5 fruit fly cellular contexts compared by ENCODE assay signal in the genomic region with DNA sequence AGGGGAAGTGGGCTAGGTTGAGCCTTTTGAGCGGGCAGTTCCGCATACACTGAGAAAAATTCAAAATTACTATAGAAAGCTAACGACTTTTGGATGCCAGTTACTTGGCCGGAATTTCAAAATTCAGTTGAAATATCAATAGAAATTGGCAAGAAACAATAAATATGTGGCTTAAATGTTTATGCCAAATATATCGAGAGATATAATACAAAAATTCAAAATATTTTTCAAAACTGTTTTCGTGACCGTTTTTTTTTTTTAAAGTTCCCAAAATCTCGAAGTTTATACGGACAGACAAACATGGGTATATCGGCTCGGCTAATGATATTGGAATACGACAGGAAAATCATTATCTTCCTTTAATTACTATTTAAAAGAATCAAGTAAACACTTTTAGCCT.
TF ChIP-seq lines count a peak whose summit lies in the region.

No protein-coding gene starts in this region.

- no peak for TF ChIP-seq CTCF in whole organism, embryonic (GFP tag; optimal IDR thresholded peaks at IDR 0.05; lab: Kevin White, UChicago)

TF ChIP-seq in whole organism, adult, 20 proteins besides CTCF, POLR2A, EP300 and RAD21 (continues in another document):
- no peak for TF ChIP-seq tj (GFP tag; optimal IDR thresholded peaks at IDR 0.05; lab: Kevin White, UChicago)
- TF ChIP-seq ovo (GFP tag; optimal IDR thresholded peaks at IDR 0.05; lab: Kevin White, UChicago): no peak
- TF ChIP-seq CG12768 (GFP tag; optimal IDR thresholded peaks at IDR 0.05; lab: Kevin White, UChicago): peak; percentile 1
- no peak for TF ChIP-seq CG7101 (tag; optimal IDR thresholded peaks at IDR 0.05; lab: Kevin White, UChicago)
- TF ChIP-seq CG5204 (GFP tag; optimal IDR thresholded peaks at IDR 0.05; lab: Kevin White, UChicago): no peak
- no peak for TF ChIP-seq CG1620 (GFP tag; optimal IDR thresholded peaks at IDR 0.05; lab: Kevin White, UChicago)
- no peak for TF ChIP-seq cic (GFP tag; optimal IDR thresholded peaks at IDR 0.05; lab: Kevin White, UChicago)
- TF ChIP-seq CG14711 (tag; optimal IDR thresholded peaks at IDR 0.05; lab: Kevin White, UChicago): no peak
- TF ChIP-seq cnc (optimal IDR thresholded peaks at IDR 0.05; lab: Kevin White, UChicago): no peak
- no peak for TF ChIP-seq CG33017 (tag; optimal IDR thresholded peaks at IDR 0.05; lab: Kevin White, UChicago)
- no peak for TF ChIP-seq Hr96 (GFP tag; optimal IDR thresholded peaks at IDR 0.05; lab: Kevin White, UChicago)
- TF ChIP-seq Mnt (GFP tag; optimal IDR thresholded peaks at IDR 0.05; lab: Kevin White, UChicago): no peak
- TF ChIP-seq Crg-1 (GFP tag; optimal IDR thresholded peaks at IDR 0.05; lab: Kevin White, UChicago): no peak
- TF ChIP-seq CG11617 (GFP tag; optimal IDR thresholded peaks at IDR 0.05; lab: Kevin White, UChicago): peak; percentile 21
- no peak for TF ChIP-seq pad (GFP tag; optimal IDR thresholded peaks at IDR 0.05; lab: Kevin White, UChicago)
- TF ChIP-seq toe (GFP tag; optimal IDR thresholded peaks at IDR 0.05; lab: Kevin White, UChicago): no peak
- peak; percentile 1 for TF ChIP-seq Clk (GFP tag; optimal IDR thresholded peaks at IDR 0.05; lab: Kevin White, UChicago)
- TF ChIP-seq kay (GFP tag; lab: Kevin White, UChicago; ENCODE audit: borderline replicate concordance): no peak

TF ChIP-seq in whole organism, embryonic, 481 proteins besides CTCF, POLR2A, EP300 and RAD21 (continues in another document):
- peak; percentile 59 for TF ChIP-seq lab (GFP tag; optimal IDR thresholded peaks at IDR 0.05; lab: Kevin White, UChicago)
- TF ChIP-seq org-1 (GFP tag; optimal IDR thresholded peaks at IDR 0.05; lab: Kevin White, UChicago): peak; percentile 9
- peak; percentile 7; the same call in 1 of the 2 replicates for TF ChIP-seq H2.0 (GFP tag; IDR thresholded peaks at IDR 0.05; lab: Robert Waterston, UW)
- TF ChIP-seq CG8944 (GFP tag; optimal IDR thresholded peaks at IDR 0.05; lab: Kevin White, UChicago): no peak
- TF ChIP-seq Optix (GFP tag; IDR thresholded peaks at IDR 0.05; lab: Robert Waterston, UW): no peak
- TF ChIP-seq CG18262 (tag; optimal IDR thresholded peaks at IDR 0.05; lab: Kevin White, UChicago): peak; percentile 52
- no peak for TF ChIP-seq CG10366 (GFP tag; IDR thresholded peaks at IDR 0.05; lab: Robert Waterston, UW)
- TF ChIP-seq CG6654 (GFP tag; optimal IDR thresholded peaks at IDR 0.05; lab: Kevin White, UChicago): no peak
- TF ChIP-seq Fer3 (tag; optimal IDR thresholded peaks at IDR 0.05; lab: Kevin White, UChicago): peak; percentile 42
- TF ChIP-seq esg (GFP tag; conservative IDR thresholded peaks at IDR 0.05; lab: Robert Waterston, UW): peak; percentile 40; the same call in 1 of the 2 replicates
- TF ChIP-seq otp (GFP tag; IDR thresholded peaks at IDR 0.05; lab: Robert Waterston, UW): no peak
- peak; percentile 12 for TF ChIP-seq CG13775 (GFP tag; optimal IDR thresholded peaks at IDR 0.05; lab: Kevin White, UChicago)
- peak; percentile 27 for TF ChIP-seq CG2712 (tag; optimal IDR thresholded peaks at IDR 0.05; lab: Kevin White, UChicago)
- peak; percentile 89 for TF ChIP-seq sens (GFP tag; lab: Kevin White, UChicago)
- peak; percentile 0 for TF ChIP-seq Six4 (GFP tag; optimal IDR thresholded peaks at IDR 0.05; lab: Kevin White, UChicago)
- no peak for TF ChIP-seq unc-4 (GFP tag; IDR thresholded peaks at IDR 0.05; lab: Robert Waterston, UW; ENCODE audit: partially characterized antibody)
- TF ChIP-seq slbo (GFP tag; IDR thresholded peaks at IDR 0.05; lab: Robert Waterston, UW): peak; percentile 46
- peak; percentile 60 for TF ChIP-seq phol (tag; optimal IDR thresholded peaks at IDR 0.05; lab: Kevin White, UChicago)

TF ChIP-seq in whole organism, prepupa, 60 proteins besides CTCF, POLR2A, EP300 and RAD21:
- peak; percentile 12 for TF ChIP-seq acj6 (GFP tag; optimal IDR thresholded peaks at IDR 0.05; lab: Kevin White, UChicago)
- TF ChIP-seq CG16779 (tag; optimal IDR thresholded peaks at IDR 0.05; lab: Kevin White, UChicago): peak; percentile 11
- TF ChIP-seq CG6792 (GFP tag; optimal IDR thresholded peaks at IDR 0.05; lab: Kevin White, UChicago): no peak
- TF ChIP-seq CG6808 (GFP tag; optimal IDR thresholded peaks at IDR 0.05; lab: Kevin White, UChicago): no peak
- TF ChIP-seq CG31627 (GFP tag; optimal IDR thresholded peaks at IDR 0.05; lab: Kevin White, UChicago): peak; percentile 1
- peak; percentile 24 for TF ChIP-seq lz (GFP tag; optimal IDR thresholded peaks at IDR 0.05; lab: Kevin White, UChicago)
- TF ChIP-seq esn (GFP tag; optimal IDR thresholded peaks at IDR 0.05; lab: Kevin White, UChicago): peak; percentile 3
- TF ChIP-seq CG3919 (GFP tag; optimal IDR thresholded peaks at IDR 0.05; lab: Kevin White, UChicago): no peak
- no peak for TF ChIP-seq Eip93F (GFP tag; optimal IDR thresholded peaks at IDR 0.05; lab: Kevin White, UChicago)
- TF ChIP-seq CG32006 (GFP tag; optimal IDR thresholded peaks at IDR 0.05; lab: Kevin White, UChicago): peak; percentile 59
- peak; percentile 15 for TF ChIP-seq fd59A (GFP tag; optimal IDR thresholded peaks at IDR 0.05; lab: Kevin White, UChicago)
- peak; percentile 1 for TF ChIP-seq Hr39 (GFP tag; optimal IDR thresholded peaks at IDR 0.05; lab: Kevin White, UChicago)
- TF ChIP-seq CG34406 (GFP tag; optimal IDR thresholded peaks at IDR 0.05; lab: Kevin White, UChicago): peak; percentile 23
- peak; percentile 42 for TF ChIP-seq eg (GFP tag; IDR thresholded peaks at IDR 0.05; lab: Robert Waterston, UW)
- TF ChIP-seq CG8119 (GFP tag; IDR thresholded peaks at IDR 0.05; lab: Robert Waterston, UW): peak; percentile 57; the same call in 2 of the 3 replicates
- peak; percentile 86 for TF ChIP-seq Eip78C (GFP tag; lab: Kevin White, UChicago)
- no peak; the same call in 1 of the 2 replicates for TF ChIP-seq CG15336 (GFP tag; IDR thresholded peaks at IDR 0.05; lab: Robert Waterston, UW)
- TF ChIP-seq CG10631 (GFP tag; optimal IDR thresholded peaks at IDR 0.05; lab: Kevin White, UChicago): peak; percentile 56

TF ChIP-seq in whole organism, pupa, 21 proteins besides CTCF, POLR2A, EP300 and RAD21 (continues in another document):
- TF ChIP-seq Pif1B (GFP tag; optimal IDR thresholded peaks at IDR 0.05; lab: Kevin White, UChicago) (no peak), EcR (GFP tag; optimal IDR thresholded peaks at IDR 0.05; lab: Kevin White, UChicago) (no peak), D1 (tag; optimal IDR thresholded peaks at IDR 0.05; lab: Kevin White, UChicago) (no peak), CG8159 (tag; optimal IDR thresholded peaks at IDR 0.05; lab: Kevin White, UChicago) (peak; percentile 60), CG32121 (GFP tag; IDR thresholded peaks at IDR 0.05; lab: Robert Waterston, UW) (peak; percentile 29; the same call in 1 of the 2 replicates), Ets98B (GFP tag; IDR thresholded peaks at IDR 0.05; lab: Robert Waterston, UW) (peak; percentile 52), CG12605 (GFP tag; IDR thresholded peaks at IDR 0.05; lab: Robert Waterston, UW) (no peak), CG10348 (GFP tag; IDR thresholded peaks at IDR 0.05; lab: Robert Waterston, UW) (no peak), Snoo (tag; optimal IDR thresholded peaks at IDR 0.05; lab: Kevin White, UChicago) (no peak), CG9948 (tag; optimal IDR thresholded peaks at IDR 0.05; lab: Kevin White, UChicago) (peak; percentile 60), CG17806 (tag; optimal IDR thresholded peaks at IDR 0.05; lab: Kevin White, UChicago) (peak; percentile 60), CG4496 (GFP tag; IDR thresholded peaks at IDR 0.05; lab: Robert Waterston, UW) (no peak), CG14655 (GFP tag; optimal IDR thresholded peaks at IDR 0.05; lab: Kevin White, UChicago) (no peak), Pif1A (GFP tag; optimal IDR thresholded peaks at IDR 0.05; lab: Kevin White, UChicago) (no peak), CG15710 (tag; optimal IDR thresholded peaks at IDR 0.05; lab: Kevin White, UChicago) (peak; percentile 26), gl (tag; optimal IDR thresholded peaks at IDR 0.05; lab: Kevin White, UChicago) (no peak), rn (GFP tag; IDR thresholded peaks at IDR 0.05; lab: Robert Waterston, UW) (no peak), fd96Ca (GFP tag; IDR thresholded peaks at IDR 0.05; lab: Robert Waterston, UW) (peak; percentile 57; the same call in 1 of the 3 replicates), CG13204 (GFP tag; optimal IDR thresholded peaks at IDR 0.05; lab: Kevin White, UChicago) (no peak), CG8301 (tag; optimal IDR thresholded peaks at IDR 0.05; lab: Kevin White, UChicago) (peak; percentile 57)

TF ChIP-seq in whole organism, wandering third instar larva, 38 proteins besides CTCF, POLR2A, EP300 and RAD21:
- TF ChIP-seq dmrt93B (GFP tag; optimal IDR thresholded peaks at IDR 0.05; lab: Kevin White, UChicago) (no peak), rgr (GFP tag; optimal IDR thresholded peaks at IDR 0.05; lab: Kevin White, UChicago) (no peak), pan (optimal IDR thresholded peaks at IDR 0.05; lab: Kevin White, UChicago) (no peak), jim (GFP tag; optimal IDR thresholded peaks at IDR 0.05; lab: Kevin White, UChicago) (no peak), woc (GFP tag; optimal IDR thresholded peaks at IDR 0.05; lab: Kevin White, UChicago) (no peak), CG9705 (GFP tag; optimal IDR thresholded peaks at IDR 0.05; lab: Kevin White, UChicago) (no peak), psq (GFP tag; optimal IDR thresholded peaks at IDR 0.05; lab: Kevin White, UChicago) (no peak), usp (GFP tag; optimal IDR thresholded peaks at IDR 0.05; lab: Kevin White, UChicago) (no peak), foxo (GFP tag; optimal IDR thresholded peaks at IDR 0.05; lab: Kevin White, UChicago) (peak in 1 of 2 experiments; percentile 26), N (GFP tag; optimal IDR thresholded peaks at IDR 0.05; lab: Kevin White, UChicago) (no peak), Abd-B (GFP tag; optimal IDR thresholded peaks at IDR 0.05; lab: Kevin White, UChicago) (no peak), Jra (GFP tag; optimal IDR thresholded peaks at IDR 0.05; lab: Kevin White, UChicago) (no peak), fru (GFP tag; optimal IDR thresholded peaks at IDR 0.05; lab: Kevin White, UChicago) (peak; percentile 41), OdsH (GFP tag; optimal IDR thresholded peaks at IDR 0.05; lab: Kevin White, UChicago) (peak; percentile 5)
